Fruit fly (Drosophila melanogaster): Measurements from ENCODE around the gene CG13280.

Gene CG13280

DNA sequence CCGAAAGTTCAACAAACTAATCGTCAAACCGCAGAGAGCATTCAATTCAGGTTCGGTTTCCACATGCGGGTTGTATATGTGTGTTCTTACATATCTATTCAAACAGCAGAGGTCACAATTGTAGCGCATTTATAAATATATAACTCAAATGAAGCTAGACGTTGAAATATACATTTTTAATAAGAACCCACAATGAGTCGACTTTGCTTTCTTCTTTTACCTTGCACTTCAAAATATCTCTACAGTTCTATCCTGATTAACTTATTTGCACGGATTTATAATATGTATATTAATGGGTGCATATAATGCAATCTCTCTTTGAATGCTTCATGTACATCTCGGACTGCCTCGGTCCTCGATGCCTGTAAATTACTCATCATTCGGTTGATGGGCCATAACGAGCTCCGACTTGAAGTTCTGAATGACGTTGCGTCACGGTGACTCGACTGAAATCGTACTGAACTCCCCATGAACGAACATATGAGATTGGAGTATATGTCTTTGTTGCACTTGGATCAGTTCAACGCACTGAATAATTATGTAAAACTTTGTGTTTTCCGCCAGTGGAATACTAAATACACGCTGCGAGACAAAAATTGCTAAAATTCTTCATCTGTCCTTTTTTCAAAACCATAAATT lies 2.4 kb downstream of the CG13280 start (continued):
- TF ChIP-seq CG18764 (GFP tag; optimal IDR thresholded peaks at IDR 0.05) (no peak), CG11723 (GFP tag; optimal IDR thresholded peaks at IDR 0.05) (no peak), CG7839 (tag; optimal IDR thresholded peaks at IDR 0.05) (peak; percentile 43), CG17186 (GFP tag; optimal IDR thresholded peaks at IDR 0.05) (no peak), CG42726 (GFP tag; IDR thresholded peaks at IDR 0.05; ENCODE audit: partially characterized antibody) (no peak), CG11696 (GFP tag; IDR thresholded peaks at IDR 0.05) (peak; percentile 88), CG1529 (GFP tag; optimal IDR thresholded peaks at IDR 0.05) (no peak), Eip74EF (GFP tag; optimal IDR thresholded peaks at IDR 0.05) (peak in 1 of 2 experiments; percentile 17), Fer2 (tag; optimal IDR thresholded peaks at IDR 0.05) (no peak), HmgZ (tag; optimal IDR thresholded peaks at IDR 0.05) (no peak), CG15269 (tag; optimal IDR thresholded peaks at IDR 0.05) (peak; percentile 30), gsb (GFP tag; IDR thresholded peaks at IDR 0.05) (no peak), CG18619 (GFP tag; optimal IDR thresholded peaks at IDR 0.05) (no peak), CG4854 (GFP tag; optimal IDR thresholded peaks at IDR 0.05) (no peak), vfl (GFP tag; optimal IDR thresholded peaks at IDR 0.05) (no peak), sisA (GFP tag; IDR thresholded peaks at IDR 0.05) (0 out of 2 replicates have a peak, but pooled peaks have one; percentile 25), CG3163 (GFP tag; optimal IDR thresholded peaks at IDR 0.05) (no peak), NK7.1 (GFP tag; optimal IDR thresholded peaks at IDR 0.05) (no peak), Elba2 (GFP tag; optimal IDR thresholded peaks at IDR 0.05) (no peak), E2f1 (GFP tag; IDR thresholded peaks at IDR 0.05) (no peak), CG8290 (GFP tag; optimal IDR thresholded peaks at IDR 0.05) (no peak), CG8290 (tag; optimal IDR thresholded peaks at IDR 0.05) (no peak), Lhr (GFP tag; optimal IDR thresholded peaks at IDR 0.05) (no peak), CG2712 (tag; optimal IDR thresholded peaks at IDR 0.05) (peak; percentile 61), Bgb (GFP tag; IDR thresholded peaks at IDR 0.05; ENCODE audit: partially characterized antibody) (no peak), hkb (optimal IDR thresholded peaks at IDR 0.05) (no peak), hkb (GFP tag; IDR thresholded peaks at IDR 0.05) (no peak), Jarid2 (GFP tag; optimal IDR thresholded peaks at IDR 0.05) (peak; percentile 20), CG4424 (GFP tag; optimal IDR thresholded peaks at IDR 0.05) (peak; percentile 53), B-H2 (GFP tag; optimal IDR thresholded peaks at IDR 0.05) (no peak), CG7987 (GFP tag; optimal IDR thresholded peaks at IDR 0.05) (no peak), lmd (GFP tag; IDR thresholded peaks at IDR 0.05) (no peak), Lim3 (GFP tag; IDR thresholded peaks at IDR 0.05) (no peak), ro (GFP tag; IDR thresholded peaks at IDR 0.05) (no peak), zen2 (GFP tag; IDR thresholded peaks at IDR 0.05; ENCODE audit: partially characterized antibody) (no peak), vvl (GFP tag; IDR thresholded peaks at IDR 0.05) (0 out of 2 replicates have a peak, but pooled peaks have one; percentile 42), Oli (tag; optimal IDR thresholded peaks at IDR 0.05) (peak; percentile 42), onecut (GFP tag; IDR thresholded peaks at IDR 0.05) (no peak), CG12104 (GFP tag; optimal IDR thresholded peaks at IDR 0.05) (no peak), otp (GFP tag; IDR thresholded peaks at IDR 0.05) (no peak), zfh1 (GFP tag; IDR thresholded peaks at IDR 0.05) (0 out of 3 replicates have a peak, but pooled peaks have one; percentile 10), Optix (GFP tag; IDR thresholded peaks at IDR 0.05) (no peak), Ptx1 (GFP tag; IDR thresholded peaks at IDR 0.05) (no peak), Atf6 (GFP tag; IDR thresholded peaks at IDR 0.05) (peak; percentile 25; the same call in 1 of the 2 replicates), CG15011 (GFP tag; optimal IDR thresholded peaks at IDR 0.05) (no peak), CG2202 (tag; optimal IDR thresholded peaks at IDR 0.05) (peak; percentile 9), Fer3 (tag; optimal IDR thresholded peaks at IDR 0.05) (no peak), CG2129 (GFP tag; IDR thresholded peaks at IDR 0.05; ENCODE audit: partially characterized antibody) (no peak), CG3407 (GFP tag; optimal IDR thresholded peaks at IDR 0.05) (no peak), kni (GFP tag; optimal IDR thresholded peaks at IDR 0.05) (no peak), Xbp1 (GFP tag; optimal IDR thresholded peaks at IDR 0.05) (peak; percentile 12)

Data from whole organism, embryonic.